Worm (Caenorhabditis elegans) whole organism, L3 larva: ENCODE data around the gene Y47D3A.1.

Source experiments
- R02D3.7 ChIP-seq: fragments of 150-350 bp; optimal IDR thresholded peaks from 2 replicates; lab custom pipeline; 2014; ENCODE audit warnings: missing biosample characterization, missing genetic modification characterization
- ama-1 ChIP-seq: fragments of 150-350 bp; optimal IDR thresholded peaks from 2 replicates; lab custom pipeline; 2018
- elt-1 ChIP-seq: fragments of 150-350 bp; optimal IDR thresholded peaks from 2 replicates; lab custom pipeline; 2014; ENCODE audit warnings: missing biosample characterization, missing genetic modification characterization
- elt-3 ChIP-seq, 3 experiments: fragments of 150-350 bp in 1 of 3; sonication (generic microtip) in 2 of 3; optimal IDR thresholded peaks; 2 replicates in 2 of 3; 4 replicates in 1 of 3; lab custom pipeline; 2014 to 2017; ENCODE audit warnings: missing biosample characterization in 3 of 3, missing genetic modification characterization in 3 of 3
- eor-1 ChIP-seq, 2 experiments: fragments of 150-350 bp; optimal IDR thresholded peaks; 2 replicates each; lab custom pipeline; 2014 to 2018; ENCODE audit warnings: missing biosample characterization in 2 of 2, missing genetic modification characterization in 2 of 2
- nhr-12 ChIP-seq: fragments of 150-350 bp; optimal IDR thresholded peaks from 2 replicates; lab custom pipeline; 2014; ENCODE audit warnings: missing biosample characterization, missing genetic modification characterization
- nhr-237 ChIP-seq: fragments of 150-350 bp; optimal IDR thresholded peaks from 2 replicates; lab custom pipeline; 2014; ENCODE audit warnings: missing biosample characterization, missing genetic modification characterization
- snpc-4 ChIP-seq: fragments of 150-350 bp; optimal IDR thresholded peaks from 2 replicates; lab custom pipeline; 2014; ENCODE audit warnings: missing biosample characterization, missing genetic modification characterization

DNA sequence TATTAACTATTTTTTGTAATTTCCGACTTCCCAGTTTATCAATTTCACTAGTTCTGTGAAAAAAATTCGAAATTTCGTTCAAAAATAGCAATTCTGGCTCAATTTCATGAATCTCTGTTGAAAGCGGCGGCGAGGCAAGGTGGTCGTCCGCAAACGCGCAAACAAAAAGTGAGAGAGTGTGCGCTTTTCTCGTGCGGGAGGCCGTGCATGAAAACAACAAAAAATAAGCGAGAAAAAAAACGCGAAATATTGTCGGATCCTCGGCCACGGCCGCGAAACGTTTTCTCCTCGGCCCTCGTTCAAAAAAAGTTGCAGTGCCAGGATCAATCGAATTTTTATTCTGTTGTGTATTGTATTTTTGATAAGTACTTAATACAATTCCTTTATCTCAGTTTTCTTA is 28.9 kb downstream of the Y47D3A.1 start:
- no peak for TF ChIP-seq snpc-4 (tag; lab: Kevin White, UChicago)
- no peak for TF ChIP-seq elt-3 (tag; optimal IDR thresholded peaks at IDR 0.05; lab: Kevin White, UChicago)
- no peak for TF ChIP-seq ama-1 (lab: Kevin White, UChicago)
- TF ChIP-seq eor-1 (tag; optimal IDR thresholded peaks at IDR 0.05; lab: Kevin White, UChicago) = no peak
- TF ChIP-seq R02D3.7 (tag; lab: Kevin White, UChicago) = no peak
- TF ChIP-seq nhr-12 = no peak
- no peak for TF ChIP-seq nhr-237 (tag; lab: Kevin White, UChicago)
- TF ChIP-seq elt-1 (tag; lab: Kevin White, UChicago) = no peak
